Worm (Caenorhabditis elegans) whole organism, early embryonic: ENCODE results near the gene gtf-2A2.

Source experiments
- B0310.2 ChIP-seq: sonication (generic microtip); optimal IDR thresholded peaks from 2 replicates; lab custom pipeline; 2016; ENCODE audit warnings: mild to moderate bottlenecking, missing genetic modification characterization, missing compliant biosample characterization
- F13C5.2 ChIP-seq: sonication (generic microtip); optimal IDR thresholded peaks from 2 replicates; lab custom pipeline; 2017; ENCODE audit warnings: mild to moderate bottlenecking, missing genetic modification characterization, inconsistent platforms, missing compliant biosample characterization
- aly-1 ChIP-seq: sonication (generic microtip); optimal IDR thresholded peaks from 2 replicates; lab custom pipeline; 2016; ENCODE audit warnings: missing genetic modification characterization, missing compliant biosample characterization
- ama-1 ChIP-seq: fragments of 150-350 bp; optimal IDR thresholded peaks from 2 replicates; lab custom pipeline; 2014
- ceh-13 ChIP-seq: fragments of 200-800 bp; sonication (Bioruptor generic); optimal IDR thresholded peaks from 2 replicates; lab custom pipeline; 2018; ENCODE audit warnings: mild to moderate bottlenecking, missing genetic modification characterization, missing compliant biosample characterization
- ceh-36 ChIP-seq: sonication (generic microtip); optimal IDR thresholded peaks from 2 replicates; lab custom pipeline; 2016; ENCODE audit warnings: missing genetic modification characterization, inconsistent platforms, missing compliant biosample characterization
- ets-7 ChIP-seq: sonication (generic microtip); optimal IDR thresholded peaks from 2 replicates; lab custom pipeline; 2016; ENCODE audit warnings: missing genotype, missing genetic modification characterization, missing compliant biosample characterization
- flt-1 ChIP-seq: fragments of 200-800 bp; sonication (Bioruptor generic); IDR thresholded peaks from 2 replicates; pipeline ENCODE4 v1.3.6; 2022; ENCODE audit warnings: missing genetic modification characterization, missing compliant biosample characterization
- hmbx-1 ChIP-seq: sonication (generic microtip); optimal IDR thresholded peaks from 2 replicates; lab custom pipeline; 2016; ENCODE audit warnings: mild to moderate bottlenecking, missing genetic modification characterization, missing compliant biosample characterization
- hmg-4 ChIP-seq: fragments of 200-800 bp; sonication (Bioruptor generic); optimal IDR thresholded peaks from 2 replicates; lab custom pipeline; 2018; ENCODE audit warnings: mild to moderate bottlenecking, missing genetic modification characterization, missing compliant biosample characterization
- hnd-1 ChIP-seq: sonication (generic microtip); optimal IDR thresholded peaks from 2 replicates; lab custom pipeline; 2016; ENCODE audit warnings: missing genetic modification characterization, missing compliant biosample characterization
- pes-1 ChIP-seq: fragments of 200-800 bp; sonication (Bioruptor generic); IDR thresholded peaks from 2 replicates; pipeline ENCODE4 v1.3.6; 2022; ENCODE audit warnings: missing genetic modification reagents, missing genetic modification characterization, missing compliant biosample characterization
- scrt-1 ChIP-seq: fragments of 200-800 bp; sonication (Bioruptor generic); IDR thresholded peaks from 2 replicates; pipeline ENCODE4 v1.3.6; 2022; ENCODE audit warnings: missing genetic modification characterization, missing compliant biosample characterization
- sea-1 ChIP-seq: fragments of 200-800 bp; sonication (Bioruptor generic); conservative IDR thresholded peaks from 2 replicates; pipeline ENCODE4 v1.3.6; 2022; ENCODE audit warnings: missing genetic modification characterization, missing compliant biosample characterization
- tbx-11 ChIP-seq: fragments of 200-800 bp; sonication (Bioruptor generic); IDR thresholded peaks from 2 replicates; pipeline ENCODE4 v1.3.6; 2022; ENCODE audit warnings: missing genetic modification characterization, missing compliant biosample characterization
- tbx-37 ChIP-seq: fragments of 200-800 bp; sonication (Bioruptor generic); conservative IDR thresholded peaks from 2 replicates; pipeline ENCODE4 v1.3.6; 2022; ENCODE audit warnings: missing genetic modification reagents, missing genetic modification characterization, missing compliant biosample characterization
- tra-4 ChIP-seq: sonication (generic microtip); optimal IDR thresholded peaks from 2 replicates; lab custom pipeline; 2017; ENCODE audit warnings: missing genetic modification characterization, missing compliant biosample characterization

gtf-2A2 gene

DNA sequence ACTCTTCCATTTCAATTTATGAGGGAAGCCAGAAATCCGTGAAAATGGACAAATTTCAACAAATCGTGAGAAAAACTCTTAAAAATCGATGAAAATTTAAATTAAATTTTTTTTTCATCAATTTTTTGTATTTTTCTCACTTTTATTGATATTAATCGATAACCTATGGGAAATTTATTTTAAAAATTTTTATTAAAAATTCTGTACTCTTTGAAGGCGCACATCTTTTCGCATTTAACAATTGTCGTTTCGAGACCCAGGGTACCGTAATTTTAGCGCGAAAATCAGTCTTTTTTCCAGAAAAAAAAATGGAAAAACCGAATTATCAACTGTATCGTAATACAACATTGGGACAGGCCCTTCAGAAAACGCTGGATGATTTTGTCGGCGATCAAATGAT is at the start of gene gtf-2A2:
gtf-2A2 (plus strand) TSS at position 301 of the 400 bp plus-strand sequence.
- no peak for TF ChIP-seq flt-1 (GFP tag; lab: Robert Waterston, UW)
- TF ChIP-seq B0310.2 (tag; lab: Kevin White, UChicago): no peak
- TF ChIP-seq ama-1 (lab: Kevin White, UChicago): no peak
- no peak for TF ChIP-seq ceh-36 (tag; lab: Kevin White, UChicago)
- no peak for TF ChIP-seq tbx-37 (GFP tag; lab: Robert Waterston, UW)
- no peak for TF ChIP-seq pes-1 (GFP tag; lab: Robert Waterston, UW)
- no peak for TF ChIP-seq ceh-13 (GFP tag; lab: Kevin White, UChicago)
- no peak for TF ChIP-seq hmbx-1 (tag; lab: Kevin White, UChicago)
- TF ChIP-seq scrt-1 (GFP tag; lab: Robert Waterston, UW): no peak
- TF ChIP-seq tbx-11: no peak
- TF ChIP-seq aly-1 (tag; lab: Kevin White, UChicago): no peak
- no peak for TF ChIP-seq tra-4 (tag; lab: Kevin White, UChicago)
- TF ChIP-seq F13C5.2: no peak
- TF ChIP-seq hnd-1 (tag; lab: Kevin White, UChicago): no peak
- no peak for TF ChIP-seq hmg-4
- TF ChIP-seq sea-1 (GFP tag; lab: Robert Waterston, UW): no peak
- no peak for TF ChIP-seq ets-7 (tag; lab: Kevin White, UChicago)

- TF ChIP-seq ama-1 (lab: Kevin White, UChicago): no peak
- TF ChIP-seq hmg-4: peak; percentile 61
- peak; percentile 19 for TF ChIP-seq aly-1 (tag; lab: Kevin White, UChicago)
- TF ChIP-seq flt-1 (GFP tag; lab: Robert Waterston, UW): no peak
- peak; percentile 28 for TF ChIP-seq F13C5.2
- no peak for TF ChIP-seq tbx-11
- TF ChIP-seq tra-4 (tag; lab: Kevin White, UChicago): no peak
These were observed 48.9 kb upstream of the gtf-2A2 start, which contains the start of gene aakg-1 for ce11 chrIII:12575350-12576292. aakg-1 (minus strand) TSS chrIII:12575401.

DNA sequence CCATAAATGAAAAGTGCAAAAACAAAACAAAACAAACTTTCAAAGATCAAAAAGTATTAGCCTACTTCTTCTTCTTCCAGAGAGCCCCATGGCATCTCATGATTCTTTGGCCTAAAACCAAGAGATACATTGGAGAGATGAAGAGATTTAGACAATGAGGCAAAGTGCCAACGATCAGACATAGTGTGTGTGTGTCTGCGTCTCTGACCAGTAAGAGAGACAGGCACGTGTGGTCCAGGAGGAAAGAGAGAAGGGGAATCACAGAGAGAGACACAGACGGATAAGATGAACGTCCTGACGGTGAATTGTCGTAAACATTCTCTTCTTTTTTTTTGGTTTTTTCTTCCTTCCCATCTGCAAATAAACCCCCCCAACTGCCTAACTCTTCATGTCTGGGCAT is 41.1 kb upstream of the gtf-2A2 start:
- peak; percentile 5 for TF ChIP-seq hmg-4
- no peak for TF ChIP-seq ets-7 (tag; lab: Kevin White, UChicago)
- TF ChIP-seq F13C5.2: peak; percentile 49

DNA sequence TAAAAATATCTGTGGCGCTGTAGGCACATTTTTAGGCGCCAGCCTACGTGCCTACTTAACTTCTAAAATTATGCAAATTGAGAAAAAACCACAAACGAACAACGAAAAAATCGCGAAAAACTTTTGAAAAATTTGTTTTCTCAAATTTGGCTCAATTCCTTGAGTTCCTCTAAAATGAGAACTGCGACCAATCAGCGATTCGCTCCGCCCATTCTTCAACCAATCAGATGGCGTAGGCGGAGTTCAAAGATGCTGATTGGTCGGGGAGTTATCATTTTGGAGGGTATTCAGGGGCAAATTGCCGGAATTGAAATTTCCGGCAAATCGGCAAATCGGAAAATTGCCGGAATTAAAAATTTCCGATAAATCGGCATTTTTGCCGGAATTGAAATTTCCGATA is 38.7 kb upstream of the gtf-2A2 start:
- TF ChIP-seq hmbx-1 (tag; lab: Kevin White, UChicago) (no peak), scrt-1 (GFP tag; lab: Robert Waterston, UW) (no peak), ama-1 (lab: Kevin White, UChicago) (no peak), tbx-11 (no peak), flt-1 (GFP tag; lab: Robert Waterston, UW) (no peak), ceh-13 (GFP tag; lab: Kevin White, UChicago) (no peak), tbx-37 (GFP tag; lab: Robert Waterston, UW) (no peak), ceh-36 (tag; lab: Kevin White, UChicago) (no peak), tra-4 (tag; lab: Kevin White, UChicago) (no peak), aly-1 (tag; lab: Kevin White, UChicago) (no peak), F13C5.2 (no peak), sea-1 (GFP tag; lab: Robert Waterston, UW) (no peak), pes-1 (GFP tag; lab: Robert Waterston, UW) (no peak), hnd-1 (tag; lab: Kevin White, UChicago) (no peak), B0310.2 (tag; lab: Kevin White, UChicago) (no peak), hmg-4 (no peak), ets-7 (tag; lab: Kevin White, UChicago) (no peak)

DNA sequence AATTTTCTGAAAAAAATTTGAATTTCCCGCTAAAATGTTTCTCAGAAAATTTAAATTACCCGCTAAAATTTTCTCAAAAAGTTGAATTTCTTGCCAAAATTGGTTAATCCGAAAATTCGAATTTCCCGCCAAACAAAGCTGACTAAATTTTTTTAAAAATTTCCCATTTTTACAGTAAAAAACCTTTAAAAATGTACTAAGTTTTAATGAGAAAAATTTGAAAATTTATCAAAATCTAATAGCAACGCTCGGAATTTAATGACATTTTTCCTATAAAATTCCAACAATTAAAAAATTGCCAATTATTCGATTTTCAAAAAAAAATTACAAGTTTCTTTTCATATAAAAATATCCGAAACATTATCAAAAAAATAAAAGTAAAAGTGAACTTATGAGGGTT is 32.6 kb upstream of the gtf-2A2 start:
- TF ChIP-seq pes-1 (GFP tag; lab: Robert Waterston, UW) (no peak), flt-1 (GFP tag; lab: Robert Waterston, UW) (no peak), hnd-1 (tag; lab: Kevin White, UChicago) (no peak), hmg-4 (no peak), B0310.2 (tag; lab: Kevin White, UChicago) (no peak), ceh-36 (tag; lab: Kevin White, UChicago) (no peak), aly-1 (tag; lab: Kevin White, UChicago) (no peak), sea-1 (GFP tag; lab: Robert Waterston, UW) (no peak), tra-4 (tag; lab: Kevin White, UChicago) (no peak), F13C5.2 (no peak), ets-7 (tag; lab: Kevin White, UChicago) (no peak), tbx-37 (GFP tag; lab: Robert Waterston, UW) (no peak), ama-1 (lab: Kevin White, UChicago) (no peak), scrt-1 (GFP tag; lab: Robert Waterston, UW) (no peak), ceh-13 (GFP tag; lab: Kevin White, UChicago) (no peak), tbx-11 (no peak), hmbx-1 (tag; lab: Kevin White, UChicago) (no peak)

DNA sequence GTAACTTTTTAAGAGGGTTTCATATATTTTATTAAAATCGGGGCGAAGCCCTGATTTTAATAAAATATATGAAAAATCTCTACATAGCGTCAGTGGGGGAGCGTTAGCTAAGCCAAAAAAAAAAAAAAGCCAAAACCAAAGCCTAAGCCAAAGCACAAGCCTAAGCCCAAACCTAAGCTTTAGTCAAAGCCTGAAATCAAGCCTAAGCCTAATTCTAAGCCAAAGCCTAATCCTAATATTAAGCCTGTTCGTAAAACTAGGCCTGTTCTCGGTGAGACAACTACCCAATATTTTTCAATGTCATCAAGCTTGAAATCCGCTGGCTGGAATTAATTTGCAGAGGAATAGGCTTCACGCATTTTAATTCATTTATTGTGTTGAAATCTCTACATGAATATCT is 28.9 kb upstream of the gtf-2A2 start:
- TF ChIP-seq aly-1 (tag; lab: Kevin White, UChicago) (no peak), hmbx-1 (tag; lab: Kevin White, UChicago) (no peak), ceh-36 (tag; lab: Kevin White, UChicago) (peak; percentile 31)
